Fruit fly (Drosophila melanogaster) whole organism, embryonic: ENCODE measurements around the gene CG6675.

Experiments used
- CG30431 ChIP-seq: fragments of 200-800 bp; sonication (Bioruptor generic); optimal IDR thresholded peaks from 2 replicates; lab custom pipeline; 2017; ENCODE audit warnings: missing biosample characterization, missing genetic modification characterization
- CG31441 ChIP-seq: fragments of 200-800 bp; sonication (Bioruptor generic); IDR thresholded peaks from 2 replicates; pipeline ENCODE4 v1.3.6; 2022; ENCODE audit warnings: missing biosample characterization, missing genetic modification characterization
- CG33557 ChIP-seq: fragments of 200-800 bp; sonication (Bioruptor generic); optimal IDR thresholded peaks from 2 replicates; lab custom pipeline; 2019; ENCODE audit warnings: missing biosample characterization, mild to moderate bottlenecking, missing genetic modification characterization, moderate library complexity
- Fer3 ChIP-seq: fragments of 200-800 bp; sonication (Bioruptor generic); optimal IDR thresholded peaks from 2 replicates; lab custom pipeline; 2018; ENCODE audit warnings: missing biosample characterization, mild to moderate bottlenecking, missing genetic modification characterization, moderate library complexity
- H2.0 ChIP-seq: fragments of 200-800 bp; sonication (Bioruptor generic); IDR thresholded peaks from 2 replicates; pipeline ENCODE4 v1.3.6; 2022; ENCODE audit warnings: missing biosample characterization, missing genetic modification characterization
- NC2β ChIP-seq: fragments of 200-800 bp; sonication (Bioruptor generic); optimal IDR thresholded peaks from 2 replicates; lab custom pipeline; 2016; ENCODE audit warnings: missing biosample characterization, missing genetic modification characterization
- Sox102F ChIP-seq: fragments of 200-800 bp; sonication (Bioruptor generic); optimal IDR thresholded peaks from 2 replicates; lab custom pipeline; 2018; ENCODE audit warnings: missing biosample characterization, mild to moderate bottlenecking, missing genetic modification characterization, moderate library complexity
- TFAM ChIP-seq: fragments of 200-800 bp; sonication (Bioruptor generic); optimal IDR thresholded peaks from 2 replicates; lab custom pipeline; 2017; ENCODE audit warnings: missing biosample characterization, missing genetic modification characterization, inconsistent platforms
- Tbp ChIP-seq: fragments of >200 bp; optimal IDR thresholded peaks from 2 replicates; lab custom pipeline; 2018; ENCODE audit warnings: missing biosample characterization, missing genetic modification characterization
- amos ChIP-seq: fragments of 200-800 bp; sonication (Bioruptor generic); IDR thresholded peaks from 2 replicates; pipeline ENCODE4 v1.3.6; 2022; ENCODE audit warnings: missing biosample characterization, missing genetic modification characterization; ENCODE audit not compliant: partially characterized antibody
- ewg ChIP-seq: fragments of 200-800 bp; sonication (Bioruptor generic); optimal IDR thresholded peaks from 3 replicates; lab custom pipeline; 2017; ENCODE audit warnings: mild to moderate bottlenecking, missing biosample characterization, missing genetic modification reagents, missing genetic modification characterization
- mam ChIP-seq: fragments of 200-800 bp; sonication (Bioruptor generic); optimal IDR thresholded peaks from 3 replicates; lab custom pipeline; 2016; ENCODE audit warnings: missing biosample characterization, missing genetic modification characterization
- mirr ChIP-seq: fragments of 200-800 bp; sonication (Bioruptor generic); optimal IDR thresholded peaks from 3 replicates; lab custom pipeline; 2018; ENCODE audit warnings: missing biosample characterization, mild to moderate bottlenecking, missing genetic modification characterization
- vvl ChIP-seq: fragments of 200-800 bp; sonication (Bioruptor generic); IDR thresholded peaks from 2 replicates; pipeline ENCODE4 v1.3.6; 2022; ENCODE audit warnings: missing biosample characterization, missing genetic modification characterization

- TF ChIP-seq Tbp (GFP tag; lab: Kevin White, UChicago) (no peak), H2.0 (GFP tag; lab: Robert Waterston, UW) (no peak), ewg (GFP tag; lab: Kevin White, UChicago) (no peak), mirr (GFP tag; lab: Kevin White, UChicago) (no peak), vvl (GFP tag; lab: Robert Waterston, UW) (no peak; the same call in 1 of the 2 replicates), NC2β (GFP tag; lab: Kevin White, UChicago) (no peak), CG31441 (GFP tag; lab: Robert Waterston, UW) (no peak), mam (GFP tag; lab: Kevin White, UChicago) (no peak), TFAM (GFP tag; lab: Kevin White, UChicago) (no peak), CG33557 (GFP tag; lab: Kevin White, UChicago) (no peak), Sox102F (GFP tag; lab: Kevin White, UChicago) (no peak), Fer3 (no peak), CG30431 (GFP tag; lab: Kevin White, UChicago) (no peak), amos (GFP tag; lab: Robert Waterston, UW) (no peak)
Measured at dm6 chr2L:22148713-22149112, 39.9 kb downstream of the CG6675 start.
